Worm (Caenorhabditis elegans) whole organism, L4 larva: ENCODE measurements around the gene F46G11.2.
A peak's percentile ranks its signal among the peaks of the same experiment; 100 is the strongest.

ENCODE experiments used
- F10B5.3 ChIP-seq: sonication (generic microtip); optimal IDR thresholded peaks from 2 replicates; lab custom pipeline; 2016; ENCODE audit warnings: mild to moderate bottlenecking, missing genetic modification characterization, missing compliant biosample characterization
- F26F4.8 ChIP-seq: fragments of 200-800 bp; sonication (Bioruptor generic); conservative IDR thresholded peaks from 2 replicates; pipeline ENCODE4 v1.3.6; 2022; ENCODE audit warnings: missing genetic modification characterization, missing compliant biosample characterization
- F49E8.2 ChIP-seq: sonication (generic microtip); optimal IDR thresholded peaks from 2 replicates; lab custom pipeline; 2016; ENCODE audit warnings: missing compliant biosample characterization, mild to moderate bottlenecking, missing genetic modification characterization, borderline replicate concordance
- T26A8.4 ChIP-seq: fragments of 200-800 bp; sonication (Bioruptor generic); IDR thresholded peaks from 2 replicates; pipeline ENCODE4 v1.3.6; 2022; ENCODE audit warnings: missing genetic modification characterization, missing compliant biosample characterization
- ZK337.2 ChIP-seq: fragments of 200-800 bp; sonication (Bioruptor generic); IDR thresholded peaks from 2 replicates; pipeline ENCODE4 v1.3.6; 2022; ENCODE audit warnings: missing genetic modification reagents, missing genetic modification characterization, missing compliant biosample characterization
- ZK546.5 ChIP-seq, 2 experiments: sonication (generic microtip); optimal IDR thresholded peaks; 2 replicates each; lab custom pipeline; 2017; ENCODE audit warnings: missing biosample characterization in 2 of 2, missing genetic modification characterization in 2 of 2
- aha-1 ChIP-seq: fragments of 150-350 bp; peaks from one replicate; lab custom pipeline; 2014; ENCODE audit warnings: missing biosample characterization, missing genetic modification characterization
- ceh-20 ChIP-seq: fragments of 200-800 bp; sonication (Bioruptor generic); IDR thresholded peaks from 2 replicates; pipeline ENCODE4 v1.3.6; 2022; ENCODE audit warnings: missing genetic modification reagents, missing genetic modification characterization, missing compliant biosample characterization
- ceh-32 ChIP-seq: sonication (generic microtip); optimal IDR thresholded peaks from 2 replicates; lab custom pipeline; 2016; ENCODE audit warnings: mild to moderate bottlenecking, missing genetic modification characterization, missing compliant biosample characterization; ENCODE audit not compliant: poor library complexity
- ctbp-1 ChIP-seq: fragments of 200-800 bp; sonication (Bioruptor generic); IDR thresholded peaks from 2 replicates; pipeline ENCODE4 v1.3.6; 2022; ENCODE audit warnings: missing genetic modification reagents, missing genetic modification characterization, missing compliant biosample characterization
- dmd-9 ChIP-seq: fragments of 200-800 bp; sonication (Bioruptor generic); IDR thresholded peaks from 2 replicates; pipeline ENCODE4 v1.3.6; 2022; ENCODE audit warnings: missing genetic modification reagents, missing genetic modification characterization, missing compliant biosample characterization
- egl-27 ChIP-seq: sonication (generic microtip); optimal IDR thresholded peaks from 3 replicates; lab custom pipeline; 2017; ENCODE audit warnings: missing biosample characterization, missing genetic modification reagents, missing genetic modification characterization
- egl-43 ChIP-seq: fragments of 200-800 bp; sonication (Bioruptor generic); IDR thresholded peaks from 2 replicates; pipeline ENCODE4 v1.3.6; 2022; ENCODE audit warnings: missing genetic modification reagents, missing genetic modification characterization, missing compliant biosample characterization
- fos-1 ChIP-seq: fragments of 150-350 bp; optimal IDR thresholded peaks from 2 replicates; lab custom pipeline; 2014; ENCODE audit warnings: missing biosample characterization, missing genetic modification characterization
- jun-1 ChIP-seq: fragments of 150-350 bp; optimal IDR thresholded peaks from 2 replicates; lab custom pipeline; 2014; ENCODE audit warnings: missing biosample characterization, missing genetic modification reagents, missing genetic modification characterization
- lin-1 ChIP-seq: fragments of 200-800 bp; sonication (Bioruptor generic); IDR thresholded peaks from 2 replicates; pipeline ENCODE4 v1.3.6; 2022; ENCODE audit warnings: missing genetic modification reagents, missing genetic modification characterization, missing compliant biosample characterization
- lin-13 ChIP-seq: fragments of 150-350 bp; optimal IDR thresholded peaks from 2 replicates; lab custom pipeline; 2014; ENCODE audit warnings: missing biosample characterization, missing genetic modification reagents, missing genetic modification characterization
- lin-29 ChIP-seq: fragments of 200-800 bp; sonication (Bioruptor generic); IDR thresholded peaks from 2 replicates; pipeline ENCODE4 v1.3.6; 2022; ENCODE audit warnings: missing genetic modification reagents, missing genetic modification characterization, missing compliant biosample characterization
- lin-38 ChIP-seq: fragments of 200-800 bp; sonication (Bioruptor generic); IDR thresholded peaks from 2 replicates; pipeline ENCODE4 v1.3.6; 2022; ENCODE audit warnings: missing genetic modification reagents, missing genetic modification characterization, missing compliant biosample characterization
- lin-39 ChIP-seq: fragments of 150-350 bp; optimal IDR thresholded peaks from 2 replicates; lab custom pipeline; 2014; ENCODE audit warnings: missing biosample characterization, missing genetic modification reagents, missing genetic modification characterization
- lir-3 ChIP-seq: sonication (generic microtip); optimal IDR thresholded peaks from 2 replicates; lab custom pipeline; 2016; ENCODE audit warnings: mild to moderate bottlenecking, missing genetic modification characterization, missing compliant biosample characterization
- lsy-2 ChIP-seq, 2 experiments: fragments of 150-350 bp in 1 of 2; sonication (generic microtip) in 1 of 2; optimal IDR thresholded peaks; 2 replicates each; lab custom pipeline; 2014 to 2017; ENCODE audit warnings: missing biosample characterization in 2 of 2, missing genetic modification characterization in 2 of 2
- mxl-2 ChIP-seq: fragments of 200-800 bp; sonication (Bioruptor generic); conservative IDR thresholded peaks from 2 replicates; pipeline ENCODE4 v1.3.6; 2022; ENCODE audit warnings: missing genetic modification reagents, missing genetic modification characterization, missing compliant biosample characterization
- mxl-3 ChIP-seq: fragments of 200-800 bp; sonication (Bioruptor generic); optimal IDR thresholded peaks from 2 replicates; lab custom pipeline; 2018; ENCODE audit warnings: mild to moderate bottlenecking, missing genetic modification characterization, missing compliant biosample characterization
- nhr-10 ChIP-seq: fragments of 150-350 bp; optimal IDR thresholded peaks from 2 replicates; lab custom pipeline; 2014; ENCODE audit warnings: missing biosample characterization, missing genetic modification characterization
- nhr-102 ChIP-seq: sonication (generic microtip); optimal IDR thresholded peaks from 2 replicates; lab custom pipeline; 2016; ENCODE audit warnings: mild to moderate bottlenecking, missing genetic modification characterization, moderate library complexity, missing compliant biosample characterization
- nhr-41 ChIP-seq: fragments of 200-800 bp; sonication (Bioruptor generic); IDR thresholded peaks from 2 replicates; pipeline ENCODE4 v1.3.6; 2022; ENCODE audit warnings: missing genetic modification reagents, missing genetic modification characterization, missing compliant biosample characterization
- nhr-42 ChIP-seq: fragments of 200-800 bp; sonication (Bioruptor generic); IDR thresholded peaks from 2 replicates; pipeline ENCODE4 v1.3.6; 2022; ENCODE audit warnings: missing genetic modification characterization, missing compliant biosample characterization
- nhr-48 ChIP-seq: sonication (generic microtip); optimal IDR thresholded peaks from 2 replicates; lab custom pipeline; 2016; ENCODE audit warnings: mild to moderate bottlenecking, missing genetic modification characterization, missing compliant biosample characterization
- nhr-76 ChIP-seq: fragments of 150-350 bp; optimal IDR thresholded peaks from 2 replicates; lab custom pipeline; 2014; ENCODE audit warnings: missing biosample characterization, missing genetic modification characterization
- pha-4 ChIP-seq, 2 experiments: fragments of 150-350 bp in 1 of 2; fragments of 200-800 bp in 1 of 2; sonication (Bioruptor generic) in 1 of 2; IDR thresholded peaks in 1 of 2; optimal IDR thresholded peaks in 1 of 2; 2 replicates each; pipeline versions ENCODE4 v1.3.6 to Lab custom; 2014 to 2022; ENCODE audit warnings: missing genetic modification characterization in 2 of 2, missing genetic modification reagents in 2 of 2, missing biosample characterization in 1 of 2, missing compliant biosample characterization in 1 of 2
- rbr-2 ChIP-seq: sonication (generic microtip); optimal IDR thresholded peaks from 2 replicates; lab custom pipeline; 2016; ENCODE audit warnings: missing genotype, missing genetic modification characterization, missing compliant biosample characterization
- sdz-12 ChIP-seq: fragments of 200-800 bp; sonication (Bioruptor generic); optimal IDR thresholded peaks from 2 replicates; lab custom pipeline; 2018; ENCODE audit warnings: mild to moderate bottlenecking, missing genetic modification characterization, missing compliant biosample characterization
- snpc-1.2 ChIP-seq: fragments of 200-800 bp; sonication (Bioruptor generic); IDR thresholded peaks from 2 replicates; pipeline ENCODE4 v1.3.6; 2022; ENCODE audit warnings: missing genetic modification reagents, missing genetic modification characterization, missing compliant biosample characterization
- snpc-4 ChIP-seq: fragments of 150-350 bp; optimal IDR thresholded peaks from 2 replicates; lab custom pipeline; 2014; ENCODE audit warnings: missing biosample characterization, missing genetic modification characterization
- spr-3 ChIP-seq: fragments of 200-800 bp; sonication (Bioruptor generic); optimal IDR thresholded peaks from 2 replicates; lab custom pipeline; 2018; ENCODE audit warnings: mild to moderate bottlenecking, missing genetic modification characterization, missing compliant biosample characterization
- unc-62 ChIP-seq, 3 experiments: fragments of 150-350 bp in 1 of 3; sonication (generic microtip); optimal IDR thresholded peaks in 2 of 3; peaks in 1 of 3; 1 replicate in 1 of 3; 2 replicates in 2 of 3; lab custom pipeline; 2014 to 2017; ENCODE audit warnings: missing biosample characterization in 3 of 3, missing genetic modification characterization in 3 of 3, missing genetic modification reagents in 3 of 3, missing genotype in 1 of 3
- zag-1 ChIP-seq: fragments of 150-350 bp; optimal IDR thresholded peaks from 2 replicates; lab custom pipeline; 2014; ENCODE audit warnings: missing biosample characterization, missing genetic modification characterization
- zip-2 ChIP-seq: fragments of 150-350 bp; optimal IDR thresholded peaks from 2 replicates; lab custom pipeline; 2014; ENCODE audit warnings: missing biosample characterization, missing genetic modification characterization
- ztf-11 ChIP-seq: fragments of 150-350 bp; optimal IDR thresholded peaks from 2 replicates; lab custom pipeline; 2014; ENCODE audit warnings: missing biosample characterization, missing genetic modification characterization

F46G11.2 gene

ce11 chrX:5782153-5782552 is 5.8 kb upstream of the F46G11.2 start, which contains the start of gene gakh-1 (continued):
- TF ChIP-seq lin-1 (GFP tag; lab: Robert Waterston, UW) (peak; percentile 48; the same call in 1 of the 2 replicates), spr-3 (GFP tag; lab: Kevin White, UChicago) (peak; percentile 13), sdz-12 (GFP tag; lab: Kevin White, UChicago) (no peak), zag-1 (no peak), F26F4.8 (GFP tag; lab: Robert Waterston, UW) (no peak), nhr-48 (tag; lab: Kevin White, UChicago) (peak; percentile 38), nhr-10 (tag; lab: Kevin White, UChicago) (no peak), lin-39 (tag; lab: Kevin White, UChicago) (no peak), dmd-9 (GFP tag; lab: Robert Waterston, UW) (no peak), fos-1 (tag; lab: Kevin White, UChicago) (no peak), F49E8.2 (tag; lab: Kevin White, UChicago) (no peak), ctbp-1 (peak; percentile 50; the same call in 1 of the 2 replicates), pha-4 (GFP tag; IDR thresholded peaks at IDR 0.05; lab: Robert Waterston, UW) (peak; percentile 28; the same call in 1 of the 2 replicates), pha-4 (tag; optimal IDR thresholded peaks at IDR 0.05; lab: Kevin White, UChicago) (no peak)

ce11 chrX:5786193-5786592 is 1.8 kb upstream of the F46G11.2 start, which contains the start of gene F46G11.6:
Gene F46G11.6 (plus strand): TSS chrX:5786493.
- no peak for TF ChIP-seq lin-38 (GFP tag; lab: Robert Waterston, UW)

- TF ChIP-seq F26F4.8 (GFP tag; lab: Robert Waterston, UW) (no peak), ztf-11 (tag; lab: Kevin White, UChicago) (no peak), egl-43 (GFP tag; lab: Robert Waterston, UW) (0 out of 2 replicates have a peak, but pooled peaks have one; percentile 36), T26A8.4 (GFP tag; lab: Robert Waterston, UW) (peak; percentile 21; the same call in 1 of the 2 replicates), nhr-76 (tag; lab: Kevin White, UChicago) (no peak)
These were observed 3.0 kb downstream of the F46G11.2 start, which contains the start of gene twnk-1 for ce11 chrX:5790915-5791314. Gene twnk-1 (plus strand): TSS chrX:5791215.

- TF ChIP-seq ZK337.2 (GFP tag; lab: Robert Waterston, UW) (no peak), aha-1 (tag; lab: Kevin White, UChicago) (peak; percentile 96), rbr-2 (tag; lab: Kevin White, UChicago) (no peak)
- TF ChIP-seq, all 104 proteins: peak for 1
These were observed 6.5 kb downstream of the F46G11.2 start for ce11 chrX:5794432-5794831.

- TF ChIP-seq nhr-41 (GFP tag; lab: Robert Waterston, UW) (no peak), ceh-20 (GFP tag; lab: Robert Waterston, UW) (no peak), jun-1 (tag; lab: Kevin White, UChicago) (no peak), unc-62 (GFP tag; optimal IDR thresholded peaks at IDR 0.05 in 1 of 2; lab: Kevin White, UChicago) (peak in 1 of 2 experiments; percentile 85), unc-62 (tag; optimal IDR thresholded peaks at IDR 0.05; lab: Kevin White, UChicago) (no peak), lin-13 (GFP tag; lab: Kevin White, UChicago) (no peak)
These were observed 10.7 kb downstream of the F46G11.2 start, which contains the start of gene F46G11.4 for ce11 chrX:5798690-5799089. Gene F46G11.4 (minus strand): TSS chrX:5798790.

ce11 chrX:5799229-5799628 is 11.3 kb downstream of the F46G11.2 start:
- TF ChIP-seq ceh-20 (GFP tag; lab: Robert Waterston, UW) (no peak), nhr-102 (tag; lab: Kevin White, UChicago) (no peak), nhr-41 (GFP tag; lab: Robert Waterston, UW) (no peak), lin-13 (GFP tag; lab: Kevin White, UChicago) (no peak), mxl-3 (no peak), zip-2 (tag; lab: Kevin White, UChicago) (no peak), rbr-2 (tag; lab: Kevin White, UChicago) (no peak), ceh-32 (tag; lab: Kevin White, UChicago) (no peak), mxl-2 (GFP tag; lab: Robert Waterston, UW) (no peak), pha-4 (GFP tag; IDR thresholded peaks at IDR 0.05; lab: Robert Waterston, UW) (no peak), pha-4 (tag; optimal IDR thresholded peaks at IDR 0.05; lab: Kevin White, UChicago) (no peak), lsy-2 (tag; optimal IDR thresholded peaks at IDR 0.05; lab: Kevin White, UChicago) (peak in 1 of 2 experiments; percentile 9), nhr-42 (GFP tag; lab: Robert Waterston, UW) (no peak), F10B5.3 (tag; lab: Kevin White, UChicago) (no peak), lin-29 (no peak), snpc-4 (tag; lab: Kevin White, UChicago) (no peak), ZK546.5 (tag; optimal IDR thresholded peaks at IDR 0.05; lab: Kevin White, UChicago) (no peak), ztf-11 (tag; lab: Kevin White, UChicago) (no peak), egl-27 (tag; lab: Kevin White, UChicago) (no peak), snpc-1.2 (GFP tag; lab: Robert Waterston, UW) (no peak), lir-3 (tag; lab: Kevin White, UChicago) (no peak)
